Fruit fly (Drosophila melanogaster): ENCODE measurements around the gene Phf7.

Phf7 gene

dm6 chrX:20173464-20173995 lies 7.9 kb upstream of the Phf7 start, which contains the start of gene AnxB10 (continued):
- TF ChIP-seq gsb-n (tag; optimal IDR thresholded peaks at IDR 0.05): peak; percentile 14
- TF ChIP-seq cato (GFP tag; optimal IDR thresholded peaks at IDR 0.05; ENCODE audit: borderline replicate concordance): peak; percentile 16
- no peak for TF ChIP-seq ERR (GFP tag; optimal IDR thresholded peaks at IDR 0.05)
- peak; percentile 75 for TF ChIP-seq phol (tag; optimal IDR thresholded peaks at IDR 0.05)
- no peak; the same call in 1 of the 2 replicates for TF ChIP-seq CG32532 (GFP tag; IDR thresholded peaks at IDR 0.05)
- peak; percentile 82 for TF ChIP-seq Sox100B (GFP tag; optimal IDR thresholded peaks at IDR 0.05)
- no peak for TF ChIP-seq CG15073 (GFP tag; optimal IDR thresholded peaks at IDR 0.05)
- TF ChIP-seq az2 (GFP tag; optimal IDR thresholded peaks at IDR 0.05): peak; percentile 59
- TF ChIP-seq nerfin-1 (tag; optimal IDR thresholded peaks at IDR 0.05): peak; percentile 41
- peak; percentile 63 for TF ChIP-seq Ada2b (GFP tag; IDR thresholded peaks at IDR 0.05)
- TF ChIP-seq Doc3 (GFP tag; IDR thresholded peaks at IDR 0.05; ENCODE audit: partially characterized antibody): no peak
- TF ChIP-seq cas (GFP tag; IDR thresholded peaks at IDR 0.05): no peak
- TF ChIP-seq CG2120 (GFP tag; optimal IDR thresholded peaks at IDR 0.05): peak; percentile 40
- TF ChIP-seq crol (GFP tag; IDR thresholded peaks at IDR 0.05): no peak
- TF ChIP-seq gt (GFP tag; IDR thresholded peaks at IDR 0.05): no peak
- TF ChIP-seq NfI (GFP tag; optimal IDR thresholded peaks at IDR 0.05): peak; percentile 37
- peak; percentile 16 for TF ChIP-seq Ets97D (GFP tag; optimal IDR thresholded peaks at IDR 0.05)
- no peak for TF ChIP-seq Scr (GFP tag; IDR thresholded peaks at IDR 0.05; ENCODE audit: partially characterized antibody)
- TF ChIP-seq fd3F (GFP tag; optimal IDR thresholded peaks at IDR 0.05): no peak
- TF ChIP-seq Mrtf (GFP tag; IDR thresholded peaks at IDR 0.05): peak; percentile 47; the same call in 1 of the 3 replicates
- no peak for TF ChIP-seq CG6175 (GFP tag; IDR thresholded peaks at IDR 0.05)
- peak; percentile 57; the same call in 1 of the 2 replicates for TF ChIP-seq Xrp1 (GFP tag; IDR thresholded peaks at IDR 0.05)
- peak; percentile 67 for TF ChIP-seq nmo (GFP tag; optimal IDR thresholded peaks at IDR 0.05)
- TF ChIP-seq CG7963 (GFP tag; IDR thresholded peaks at IDR 0.05; ENCODE audit: partially characterized antibody): no peak
- TF ChIP-seq tll (GFP tag; optimal IDR thresholded peaks at IDR 0.05): no peak
- no peak for TF ChIP-seq Lhr (GFP tag; optimal IDR thresholded peaks at IDR 0.05)
- no peak for TF ChIP-seq al (GFP tag; IDR thresholded peaks at IDR 0.05)
- peak; percentile 40 to 44 for TF ChIP-seq dpn (GFP tag; optimal IDR thresholded peaks at IDR 0.05)
- TF ChIP-seq ttk (GFP tag; IDR thresholded peaks at IDR 0.05): peak; percentile 59
- TF ChIP-seq Dbx (GFP tag; IDR thresholded peaks at IDR 0.05): peak; percentile 56; the same call in 1 of the 3 replicates
- no peak for TF ChIP-seq CG17912 (GFP tag; optimal IDR thresholded peaks at IDR 0.05)
- TF ChIP-seq CG31365 (tag; optimal IDR thresholded peaks at IDR 0.05): no peak
- no peak for TF ChIP-seq CG33213 (GFP tag; optimal IDR thresholded peaks at IDR 0.05)
- TF ChIP-seq wek (GFP tag; optimal IDR thresholded peaks at IDR 0.05): no peak
- TF ChIP-seq fd96Cb (tag; optimal IDR thresholded peaks at IDR 0.05): peak; percentile 67
- TF ChIP-seq Hr39 (optimal IDR thresholded peaks at IDR 0.05): no peak
- TF ChIP-seq CG8290 (GFP tag; optimal IDR thresholded peaks at IDR 0.05): no peak
- TF ChIP-seq CG8290 (tag; optimal IDR thresholded peaks at IDR 0.05): no peak
- no peak for TF ChIP-seq TFAM (GFP tag; optimal IDR thresholded peaks at IDR 0.05)
- TF ChIP-seq row (GFP tag; IDR thresholded peaks at IDR 0.05): peak; percentile 58
- TF ChIP-seq cad (GFP tag; optimal IDR thresholded peaks at IDR 0.05): no peak
- 0 out of 2 replicates have a peak, but pooled peaks have one; percentile 47 for TF ChIP-seq CG4730 (GFP tag; IDR thresholded peaks at IDR 0.05)
- peak; percentile 44 to 57 for TF ChIP-seq chif (GFP tag; optimal IDR thresholded peaks at IDR 0.05)
- TF ChIP-seq CG32767 (GFP tag; IDR thresholded peaks at IDR 0.05): 0 out of 2 replicates have a peak, but pooled peaks have one; percentile 18
- peak; percentile 46 for TF ChIP-seq CG12659 (GFP tag; optimal IDR thresholded peaks at IDR 0.05)
- no peak for TF ChIP-seq sima (GFP tag; optimal IDR thresholded peaks at IDR 0.05)
- TF ChIP-seq CG4854 (GFP tag; optimal IDR thresholded peaks at IDR 0.05): peak; percentile 24
- peak; percentile 14 for TF ChIP-seq CG10274 (GFP tag; optimal IDR thresholded peaks at IDR 0.05)
- TF ChIP-seq tup (GFP tag; optimal IDR thresholded peaks at IDR 0.05): peak; percentile 14
- TF ChIP-seq CG9932 (GFP tag; IDR thresholded peaks at IDR 0.05): 0 out of 2 replicates have a peak, but pooled peaks have one; percentile 21
- no peak for TF ChIP-seq Hr78 (GFP tag; optimal IDR thresholded peaks at IDR 0.05)
